Fruit fly (Drosophila melanogaster): Measurements from ENCODE around the gene CG14220.

CG14220 gene

DNA sequence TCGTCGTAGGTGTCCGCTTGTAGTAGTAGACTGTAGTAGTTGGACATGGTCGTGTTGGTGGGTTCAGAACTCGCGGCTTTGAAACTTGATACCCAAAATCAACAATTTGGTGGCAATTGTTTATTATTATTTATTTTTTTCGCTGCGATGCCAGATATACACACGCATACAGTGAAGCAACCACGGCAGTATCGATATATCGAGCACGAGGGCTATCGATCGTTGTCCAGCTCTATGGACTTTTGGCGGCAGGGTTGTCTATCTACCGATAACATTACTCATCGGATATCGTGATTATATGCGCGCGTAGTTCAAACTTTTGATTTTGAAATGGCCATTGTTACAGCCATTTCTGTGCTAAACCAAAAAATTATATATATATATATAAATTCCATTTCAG, at the start of gene CG14220:
TSS of gene CG14220 (minus strand) at position 208 of the 400 bp plus-strand sequence.
- TF ChIP-seq noc (tag; optimal IDR thresholded peaks at IDR 0.05), result no peak

DNA sequence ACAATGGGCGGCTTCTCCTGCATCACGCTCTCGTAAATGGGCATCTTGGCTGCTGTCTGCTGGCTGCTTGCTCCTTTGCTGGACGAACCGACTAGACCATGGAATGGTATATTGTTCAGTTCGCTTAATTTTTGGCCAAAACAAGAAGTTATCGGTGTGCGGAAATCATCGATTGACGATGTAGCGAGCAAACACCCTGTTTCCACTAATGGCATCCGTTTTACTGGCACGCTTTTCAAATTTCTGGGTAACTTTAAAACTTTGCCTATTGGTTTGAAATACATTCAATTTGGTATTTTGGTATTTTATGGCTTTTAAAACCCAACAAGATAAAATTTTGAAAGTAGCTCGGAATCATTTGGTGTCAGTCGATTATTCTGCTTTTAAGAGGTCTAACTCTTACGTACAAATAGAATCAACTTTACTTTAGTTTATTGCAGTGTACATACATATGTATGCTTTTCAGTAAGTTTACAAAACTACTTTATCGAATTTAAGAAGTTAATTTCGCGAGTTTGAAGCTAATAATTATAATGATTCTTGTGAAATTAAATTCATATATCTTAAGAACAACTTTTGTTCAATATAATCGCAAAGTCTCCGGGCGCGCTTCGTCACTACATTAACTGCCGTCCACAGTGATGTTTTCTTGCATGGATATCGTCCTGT, 44.4 kb upstream of the CG14220 start, which contains the start of gene Arp10:
TSS of gene Arp10 (minus strand) at position 304 of the 669 bp plus-strand sequence.
- no peak for TF ChIP-seq noc (tag; optimal IDR thresholded peaks at IDR 0.05)

DNA sequence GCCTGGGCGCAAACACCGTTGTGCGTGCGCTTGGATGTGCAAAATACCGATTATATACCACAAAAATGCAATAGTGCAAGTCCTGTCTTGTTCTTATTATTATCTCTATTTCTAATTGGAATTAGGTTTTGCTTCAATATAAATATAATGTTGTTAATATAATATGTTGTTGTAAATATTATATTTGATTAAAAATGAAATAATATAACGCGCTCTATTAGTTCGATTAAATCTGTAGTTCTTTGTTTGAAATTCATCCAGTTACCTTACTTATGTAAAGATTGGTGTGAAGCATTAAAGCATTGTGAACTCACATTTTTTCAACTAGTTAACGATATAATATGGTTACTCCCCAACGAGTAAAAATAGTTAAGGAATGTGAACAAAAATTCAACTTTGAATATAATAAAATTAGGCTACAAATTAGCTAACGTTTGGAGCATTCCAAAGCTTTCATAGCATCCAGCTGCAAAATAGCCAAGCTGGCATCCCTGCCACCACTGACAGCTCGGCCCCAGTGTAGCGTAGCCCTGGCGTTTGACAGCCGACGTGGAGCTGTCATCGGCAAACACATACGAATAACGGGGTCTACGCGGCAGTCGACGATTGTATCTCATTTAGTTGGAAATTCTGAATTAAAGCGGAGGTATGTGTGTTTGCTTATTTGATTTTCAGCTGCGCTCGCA, 41.3 kb upstream of the CG14220 start, which contains the start of the genes CG12237 and Sec61gamma:
TSS of gene CG12237 (minus strand) at position 51 of the 686 bp plus-strand sequence.
TSS of gene Sec61gamma (plus strand) at position 509 of the 686 bp plus-strand sequence.
- no peak for TF ChIP-seq noc (tag; optimal IDR thresholded peaks at IDR 0.05)

DNA sequence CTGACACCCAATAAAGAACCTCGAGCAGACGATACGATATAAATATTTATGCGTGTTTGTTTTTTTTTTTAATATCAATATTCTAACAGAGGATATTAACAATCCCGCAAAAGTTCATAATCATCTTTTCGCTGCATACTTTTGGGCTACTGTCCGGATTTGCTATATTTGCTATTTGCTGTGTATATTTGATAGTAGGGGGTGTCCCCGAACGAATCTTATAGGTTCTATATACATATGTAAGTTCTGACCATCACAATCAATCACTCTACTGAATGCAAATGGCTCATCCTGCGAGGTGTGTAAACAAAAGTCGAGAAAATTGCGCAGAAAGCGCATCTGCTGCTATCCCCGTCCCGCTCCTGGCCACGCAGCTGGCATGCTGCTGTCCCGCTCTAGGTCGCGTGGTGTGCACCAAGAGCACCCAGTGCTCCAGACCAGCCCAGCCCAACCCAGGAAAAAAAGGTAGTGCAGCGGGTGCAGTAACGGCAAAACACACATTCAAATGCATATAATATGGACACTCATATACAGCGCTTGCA, 39.1 kb upstream of the CG14220 start:
- no peak for TF ChIP-seq noc (tag; optimal IDR thresholded peaks at IDR 0.05)

DNA sequence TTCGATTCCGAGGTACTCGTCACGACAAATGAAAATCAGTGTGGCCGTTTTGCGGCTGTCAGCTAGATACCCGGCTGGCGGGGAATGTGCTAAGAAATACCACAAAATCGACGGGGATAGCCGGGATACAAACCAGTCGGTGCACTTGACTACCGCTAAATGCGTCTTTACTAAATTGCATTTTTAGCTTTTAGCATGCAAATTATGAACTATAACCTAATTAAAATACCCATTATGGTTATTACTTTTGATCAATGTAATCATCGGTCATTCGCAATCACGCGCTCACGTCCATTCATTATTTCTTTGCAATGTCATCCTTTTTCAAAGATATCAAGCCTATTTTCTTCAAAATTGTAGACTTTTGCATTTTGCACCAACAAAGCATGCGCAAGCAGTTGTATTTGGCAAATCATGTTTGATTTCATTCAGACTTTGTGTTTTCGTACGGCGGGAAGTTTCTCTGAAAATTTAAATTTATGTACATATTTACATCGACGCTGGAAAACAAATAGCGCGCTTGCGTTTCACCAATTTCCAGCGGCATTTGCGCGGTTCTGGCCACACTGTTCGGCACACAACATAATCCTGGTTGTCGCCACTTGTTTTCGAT, 36.8 kb upstream of the CG14220 start, which contains the start of gene Rcd-1:
TSS of gene Rcd-1 (plus strand) at position 440 of the 613 bp plus-strand sequence.
- TF ChIP-seq noc (tag; optimal IDR thresholded peaks at IDR 0.05), result no peak

DNA sequence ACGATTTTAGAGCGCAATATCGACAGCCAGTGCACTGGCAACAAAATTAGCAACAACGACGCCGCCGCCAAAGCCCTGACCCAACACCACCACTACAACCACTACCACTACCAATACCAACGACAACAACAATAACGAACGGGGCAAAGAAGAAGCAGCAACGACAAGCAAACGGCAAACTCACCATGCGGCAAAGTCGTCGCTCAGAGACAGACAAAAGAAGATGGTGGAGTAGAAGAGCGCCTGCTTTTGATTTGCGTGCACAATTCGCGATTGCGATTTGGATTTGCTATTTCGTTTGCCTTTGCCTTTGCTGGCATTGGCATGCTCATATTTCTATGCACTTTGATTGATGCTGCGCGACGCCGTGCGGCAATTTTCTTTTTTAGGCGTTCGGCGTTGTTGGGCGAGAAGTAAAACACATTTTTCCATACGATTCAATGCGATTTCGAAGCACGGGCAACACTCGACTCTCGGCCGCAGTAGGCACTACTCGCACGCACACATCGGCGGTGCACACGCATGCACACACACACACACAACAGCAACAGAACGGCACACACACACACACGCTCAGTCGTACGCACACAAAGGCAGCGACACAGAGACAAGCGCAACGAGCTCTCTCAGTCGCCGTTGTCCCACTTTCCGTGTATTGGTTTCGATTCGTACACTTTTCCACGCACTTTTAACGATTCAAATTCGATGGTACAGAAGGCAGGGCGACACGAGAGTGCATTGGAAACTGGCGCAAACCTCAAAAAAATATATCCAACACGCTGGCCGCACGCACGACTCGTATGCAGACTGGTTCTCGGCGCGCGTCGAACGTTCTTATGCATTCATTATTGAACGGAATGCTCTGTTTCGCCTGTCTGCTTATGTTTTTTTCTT, 36.0 kb upstream of the CG14220 start:
- no peak for TF ChIP-seq noc (tag; optimal IDR thresholded peaks at IDR 0.05)

DNA sequence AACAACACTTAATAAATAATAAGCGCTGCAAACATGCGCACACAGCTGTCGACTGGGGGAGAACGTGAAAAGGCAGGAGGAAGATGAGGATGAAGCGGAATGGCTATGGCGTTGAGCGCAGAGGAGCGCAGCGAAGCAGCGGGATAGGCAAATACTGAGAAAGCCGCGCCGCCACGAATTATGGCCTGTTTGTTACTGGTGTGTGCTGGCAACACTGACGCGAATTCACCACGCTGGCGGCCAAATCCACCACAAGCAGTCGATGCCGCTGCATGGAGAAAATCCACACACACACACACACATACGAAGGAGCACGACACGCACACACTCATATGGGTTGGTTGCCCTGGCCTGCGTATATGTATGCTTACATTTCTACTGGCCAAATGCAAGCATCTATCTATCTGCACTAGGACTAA, 35.4 kb upstream of the CG14220 start:
- TF ChIP-seq noc (tag; optimal IDR thresholded peaks at IDR 0.05), result no peak

DNA sequence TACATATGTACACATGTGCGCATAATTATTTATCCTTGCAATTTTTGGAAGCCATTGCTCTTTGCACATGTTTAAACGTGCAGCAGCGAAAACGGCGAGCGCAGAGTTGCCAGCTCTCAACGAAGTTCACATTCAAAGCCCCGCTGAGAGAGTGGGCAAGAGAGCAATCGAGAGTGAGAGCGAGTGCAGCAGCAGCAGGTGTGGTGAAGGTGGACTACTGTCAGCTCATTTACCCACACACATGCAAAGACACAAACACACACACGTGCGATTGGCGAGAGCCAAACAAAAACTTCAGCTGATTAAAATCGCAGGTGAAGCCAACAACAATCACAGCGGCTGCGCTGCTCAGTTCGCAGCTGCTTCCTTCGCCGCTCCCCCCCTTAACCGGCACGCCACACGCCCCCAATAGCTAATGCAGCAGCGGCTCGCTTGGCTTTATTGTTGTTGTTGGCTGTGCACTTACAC, 29.7 kb upstream of the CG14220 start:
- TF ChIP-seq noc (tag; optimal IDR thresholded peaks at IDR 0.05), result no peak

DNA sequence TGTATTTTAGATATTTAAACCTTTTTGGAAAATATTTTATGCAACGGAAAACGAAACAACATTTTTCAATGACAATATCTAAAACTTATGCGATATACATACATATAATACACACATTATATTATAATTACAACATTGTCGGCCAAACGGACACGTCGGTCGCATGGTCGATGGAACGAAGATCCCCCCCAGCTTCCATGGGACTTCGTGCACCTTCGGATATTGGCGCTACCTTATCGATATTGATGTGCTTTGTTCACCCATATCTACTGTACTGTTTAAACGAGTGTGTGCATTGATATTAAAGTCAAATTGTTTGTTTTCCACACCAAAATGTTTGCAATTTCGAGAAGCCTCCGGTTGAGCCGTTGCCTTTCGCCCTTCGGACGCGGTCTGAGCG, 23.8 kb upstream of the CG14220 start, which contains the start of gene CG14212:
TSS of gene CG14212 (plus strand) at position 301 of the 400 bp plus-strand sequence.
- TF ChIP-seq noc (tag; optimal IDR thresholded peaks at IDR 0.05), result no peak

DNA sequence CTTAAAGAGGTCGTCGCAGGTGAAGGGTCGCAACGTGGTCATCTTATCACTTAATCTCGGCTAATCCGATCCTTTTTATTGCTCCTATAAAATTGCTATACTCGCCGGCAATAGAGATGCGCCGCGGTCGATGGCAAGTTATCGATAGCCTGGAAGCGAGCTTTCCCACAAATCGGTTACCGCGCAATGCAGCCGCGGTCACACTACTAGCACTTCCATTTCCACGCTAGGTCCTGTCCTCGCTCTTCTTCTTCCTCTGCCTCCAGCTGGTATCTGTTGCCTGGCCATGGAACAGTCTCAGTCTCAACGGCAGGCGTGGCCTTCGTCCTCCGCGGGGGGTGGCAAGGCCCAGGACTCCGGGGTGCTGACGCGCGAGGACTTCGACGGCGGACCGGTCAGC, 21.3 kb upstream of the CG14220 start, which contains the start of the genes Naa20A and MKP-4:
TSS of gene Naa20A (minus strand) at position 151 of the 400 bp plus-strand sequence.
TSS of gene MKP-4 (plus strand) at position 191 of the 400 bp plus-strand sequence.
- no peak for TF ChIP-seq noc (tag; optimal IDR thresholded peaks at IDR 0.05)

DNA sequence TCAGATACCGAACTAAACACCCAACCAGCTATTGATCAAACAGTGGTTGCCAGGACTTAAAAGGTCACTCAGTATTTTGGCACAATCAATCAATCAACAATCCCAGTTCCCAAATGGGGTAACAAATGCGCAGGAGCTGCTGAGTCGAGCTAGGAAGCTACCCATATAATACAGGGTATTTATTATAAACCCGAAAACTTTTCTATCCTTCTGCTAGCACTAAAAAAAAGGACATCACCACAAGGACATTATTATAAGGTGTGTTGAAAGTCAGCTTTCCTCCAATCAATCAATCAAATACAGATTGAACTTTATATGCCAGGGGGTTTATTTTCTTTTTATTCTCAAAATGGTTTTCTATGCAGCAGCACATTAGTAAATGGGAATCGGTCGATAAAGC, 19.5 kb upstream of the CG14220 start, which contains the start of gene CG14221:
TSS of gene CG14221 (minus strand) at position 101 of the 400 bp plus-strand sequence.
- TF ChIP-seq noc (tag; optimal IDR thresholded peaks at IDR 0.05), result no peak

DNA sequence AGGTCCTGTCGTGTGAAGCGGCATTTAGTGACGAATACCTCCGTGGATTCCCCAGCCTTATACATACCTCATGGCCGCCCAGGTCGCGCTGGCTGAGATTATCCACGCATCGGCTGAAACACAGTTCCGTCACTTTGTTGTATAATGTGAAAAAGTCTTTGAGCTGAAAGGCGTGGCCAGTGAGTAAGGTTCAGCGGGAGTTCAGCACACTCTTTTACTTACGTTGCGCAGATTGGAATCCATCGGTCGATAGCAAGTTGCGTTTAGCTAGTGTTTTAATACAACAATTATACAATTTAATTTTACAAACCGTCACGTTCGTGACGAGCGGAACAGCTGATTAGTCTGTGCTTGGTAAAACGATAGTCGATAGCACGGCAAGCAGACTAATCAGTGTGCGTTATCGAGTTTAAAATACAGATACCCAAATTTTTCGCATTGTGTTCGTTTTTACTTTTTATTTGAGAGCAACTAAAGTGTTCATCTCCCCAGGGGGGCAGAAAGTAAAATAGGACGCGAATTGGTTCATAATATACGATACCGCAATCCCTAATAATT, 16.6 kb upstream of the CG14220 start, which contains the start of the genes Pstk and Tim9b:
TSS of gene Pstk (minus strand) at position 355 of the 558 bp plus-strand sequence.
TSS of gene Tim9b (minus strand) at position 355 of the 558 bp plus-strand sequence.
- no peak for TF ChIP-seq noc (tag; optimal IDR thresholded peaks at IDR 0.05)

DNA sequence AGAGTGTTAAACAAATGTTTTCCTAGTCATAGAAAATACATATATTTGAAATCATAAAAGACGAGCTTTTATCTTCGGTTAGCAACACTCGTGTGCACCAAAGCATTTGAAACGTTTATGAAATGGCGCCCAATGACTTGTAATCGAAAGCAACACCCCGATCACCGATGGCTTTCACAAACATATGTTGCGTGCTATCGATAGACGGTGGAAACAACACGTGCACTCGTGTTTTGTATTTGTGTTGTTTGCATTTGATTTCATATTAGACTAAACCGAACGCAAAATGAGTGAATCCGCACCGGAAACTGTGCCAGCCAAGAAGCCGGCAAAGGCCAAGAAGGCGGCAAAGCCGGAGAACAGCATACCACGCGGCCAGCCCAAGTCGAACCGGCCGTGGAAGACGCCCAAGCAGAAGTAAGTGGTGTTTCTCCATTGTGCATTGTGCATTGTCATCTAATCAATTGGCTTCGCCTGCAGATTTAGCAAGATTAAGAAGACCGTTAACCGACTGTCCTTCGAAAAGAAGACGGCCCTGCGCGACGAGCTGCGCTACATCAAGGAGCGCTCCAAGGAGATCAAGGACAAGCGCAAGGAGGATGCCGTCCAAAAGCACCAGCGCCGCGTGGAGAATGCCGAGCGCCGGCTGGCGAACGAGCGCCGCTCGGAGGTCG, 14.5 kb upstream of the CG14220 start, which contains the start of gene CG14210:
TSS of gene CG14210 (plus strand) at position 207 of the 674 bp plus-strand sequence.
- no peak for TF ChIP-seq noc (tag; optimal IDR thresholded peaks at IDR 0.05)
